Fruit fly (Drosophila melanogaster) whole organism, adult: ENCODE results near the gene scaf6.

Experiments used
- CG11617 ChIP-seq: fragments of 200-800 bp; sonication (Bioruptor generic); optimal IDR thresholded peaks from 2 replicates; lab custom pipeline; 2017; ENCODE audit warnings: mild to moderate bottlenecking, missing biosample characterization, missing genetic modification reagents, missing genetic modification characterization
- CG12768 ChIP-seq: fragments of 200-800 bp; sonication (Bioruptor generic); optimal IDR thresholded peaks from 2 replicates; lab custom pipeline; 2017; ENCODE audit warnings: missing biosample characterization, missing genetic modification characterization, mild to moderate bottlenecking, moderate library complexity, missing genetic modification reagents
- CG14711 ChIP-seq: fragments of 200-800 bp; sonication (Bioruptor generic); optimal IDR thresholded peaks from 2 replicates; lab custom pipeline; 2018; ENCODE audit warnings: missing biosample characterization, mild to moderate bottlenecking, missing genetic modification characterization, moderate library complexity
- CG1620 ChIP-seq: fragments of 200-800 bp; sonication (Bioruptor generic); optimal IDR thresholded peaks from 2 replicates; lab custom pipeline; 2016; ENCODE audit warnings: missing biosample characterization, missing genetic modification characterization
- CG33017 ChIP-seq: fragments of 200-800 bp; sonication (Bioruptor generic); optimal IDR thresholded peaks from 2 replicates; lab custom pipeline; 2018; ENCODE audit warnings: missing biosample characterization, mild to moderate bottlenecking, missing genetic modification characterization, moderate library complexity
- CG5204 ChIP-seq: fragments of 200-800 bp; sonication (Bioruptor generic); optimal IDR thresholded peaks from 2 replicates; lab custom pipeline; 2016; ENCODE audit warnings: missing biosample characterization, missing genetic modification characterization
- CG7045 ChIP-seq: fragments of 200-800 bp; sonication (Bioruptor generic); optimal IDR thresholded peaks from 2 replicates; lab custom pipeline; 2017; ENCODE audit warnings: missing biosample characterization, mild to moderate bottlenecking, missing genetic modification characterization
- CG7101 ChIP-seq: fragments of 200-800 bp; sonication (Bioruptor generic); optimal IDR thresholded peaks from 2 replicates; lab custom pipeline; 2018; ENCODE audit warnings: missing biosample characterization, mild to moderate bottlenecking, missing genetic modification characterization, moderate library complexity
- Clk ChIP-seq: fragments of 200-800 bp; sonication (Bioruptor generic); optimal IDR thresholded peaks from 2 replicates; lab custom pipeline; 2017; ENCODE audit warnings: missing biosample characterization, missing genetic modification characterization
- Crg-1 ChIP-seq: fragments of 200-800 bp; sonication (Bioruptor generic); optimal IDR thresholded peaks from 2 replicates; lab custom pipeline; 2016; ENCODE audit warnings: missing biosample characterization, missing genetic modification characterization
- Hr96 ChIP-seq: fragments of 200-800 bp; sonication (Bioruptor generic); optimal IDR thresholded peaks from 2 replicates; lab custom pipeline; 2016; ENCODE audit warnings: missing biosample characterization, missing genetic modification characterization
- Mnt ChIP-seq: fragments of 200-800 bp; sonication (Bioruptor generic); optimal IDR thresholded peaks from 2 replicates; lab custom pipeline; 2016; ENCODE audit warnings: missing biosample characterization, mild to moderate bottlenecking, missing genetic modification characterization
- bab1 ChIP-seq: fragments of 200-800 bp; sonication (Bioruptor generic); optimal IDR thresholded peaks from 3 replicates; lab custom pipeline; 2019; ENCODE audit warnings: missing biosample characterization, mild to moderate bottlenecking, missing genetic modification characterization, moderate library complexity
- cic ChIP-seq: fragments of 200-800 bp; sonication (Bioruptor generic); optimal IDR thresholded peaks from 2 replicates; lab custom pipeline; 2017; ENCODE audit warnings: missing biosample characterization, mild to moderate bottlenecking, missing genetic modification characterization, moderate library complexity
- cnc ChIP-seq, 2 experiments: fragments of >200 bp; optimal IDR thresholded peaks; 2 replicates each; lab custom pipeline; 2017
- kay ChIP-seq: fragments of 200-800 bp; sonication (Bioruptor generic); peaks from one replicate; lab custom pipeline; 2016; ENCODE audit warnings: missing biosample characterization, missing genetic modification characterization, borderline replicate concordance
- ovo ChIP-seq: fragments of 200-800 bp; sonication (Bioruptor generic); optimal IDR thresholded peaks from 2 replicates; lab custom pipeline; 2016; ENCODE audit warnings: missing biosample characterization, missing genetic modification characterization
- pad ChIP-seq: fragments of 200-800 bp; sonication (Bioruptor generic); optimal IDR thresholded peaks from 3 replicates; lab custom pipeline; 2017; ENCODE audit warnings: missing biosample characterization, missing genetic modification characterization, mild to moderate bottlenecking, moderate library complexity, missing genetic modification reagents
- tj ChIP-seq: fragments of 200-800 bp; sonication (Bioruptor generic); optimal IDR thresholded peaks from 3 replicates; lab custom pipeline; 2017; ENCODE audit warnings: missing biosample characterization, mild to moderate bottlenecking, missing genetic modification characterization, moderate library complexity
- toe ChIP-seq: fragments of 200-800 bp; sonication (Bioruptor generic); optimal IDR thresholded peaks from 2 replicates; lab custom pipeline; 2016; ENCODE audit warnings: missing biosample characterization, missing genetic modification characterization

Gene scaf6

dm6 chr3L:17044799-17045198 is 2.4 kb upstream of the scaf6 start, which contains the start of gene Pop5:
Gene Pop5, minus strand, starts transcription at chr3L:17045038.
- TF ChIP-seq Mnt = peak; percentile 8
- TF ChIP-seq ovo = no peak
- TF ChIP-seq cnc (optimal IDR thresholded peaks at IDR 0.05; lab: Kevin White, UChicago) = no peak
- peak; percentile 39 for TF ChIP-seq CG7101 (tag; lab: Kevin White, UChicago)
- TF ChIP-seq Crg-1 (GFP tag; lab: Kevin White, UChicago) = peak; percentile 68
- TF ChIP-seq CG1620 (GFP tag; lab: Kevin White, UChicago) = peak; percentile 8
- no peak for TF ChIP-seq CG12768 (GFP tag; lab: Kevin White, UChicago)
- no peak for TF ChIP-seq CG7045 (GFP tag; lab: Kevin White, UChicago)
- peak; percentile 1 for TF ChIP-seq CG14711 (tag; lab: Kevin White, UChicago)
- TF ChIP-seq bab1 = peak; percentile 64
- peak; percentile 29 for TF ChIP-seq CG11617 (GFP tag; lab: Kevin White, UChicago)

dm6 chr3L:17035492-17035891 is 6.9 kb downstream of the scaf6 start, which contains the start of gene beg:
Gene beg, plus strand, starts transcription at chr3L:17035668.
- TF ChIP-seq Crg-1 (GFP tag; lab: Kevin White, UChicago) = no peak
- no peak for TF ChIP-seq CG1620 (GFP tag; lab: Kevin White, UChicago)
- no peak for TF ChIP-seq Mnt
- no peak for TF ChIP-seq pad (GFP tag; lab: Kevin White, UChicago)
- no peak for TF ChIP-seq ovo
- no peak for TF ChIP-seq bab1

dm6 chr3L:17033309-17033708 is 9.1 kb downstream of the scaf6 start:
- TF ChIP-seq CG11617 (GFP tag; lab: Kevin White, UChicago) (no peak), Crg-1 (GFP tag; lab: Kevin White, UChicago) (no peak), pad (GFP tag; lab: Kevin White, UChicago) (no peak), CG1620 (GFP tag; lab: Kevin White, UChicago) (no peak), ovo (no peak)

dm6 chr3L:17031971-17032370 is 10.4 kb downstream of the scaf6 start, which contains the start of gene Ilp8:
Gene Ilp8, minus strand, starts transcription at chr3L:17032080.
- TF ChIP-seq CG11617 (GFP tag; lab: Kevin White, UChicago) (no peak), pad (GFP tag; lab: Kevin White, UChicago) (no peak), Clk (GFP tag; lab: Kevin White, UChicago) (no peak), CG12768 (GFP tag; lab: Kevin White, UChicago) (no peak), CG5204 (GFP tag; lab: Kevin White, UChicago) (no peak), cic (GFP tag; lab: Kevin White, UChicago) (no peak), Hr96 (no peak), toe (GFP tag; lab: Kevin White, UChicago) (no peak)

dm6 chr3L:17027310-17027709 is 15.1 kb downstream of the scaf6 start, which contains the start of gene CG7730:
Gene CG7730, plus strand, starts transcription at chr3L:17027515.
- TF ChIP-seq CG12768 (GFP tag; lab: Kevin White, UChicago) = no peak

- TF ChIP-seq Mnt = no peak
- no peak for TF ChIP-seq cic (GFP tag; lab: Kevin White, UChicago)
- no peak for TF ChIP-seq CG7045 (GFP tag; lab: Kevin White, UChicago)
Observed at dm6 chr3L:17024095-17024639, 18.2 kb downstream of the scaf6 start, which contains the start of gene Fit2. Gene Fit2, plus strand, starts transcription at chr3L:17024328.

- TF ChIP-seq Crg-1 (GFP tag; lab: Kevin White, UChicago) (no peak), pad (GFP tag; lab: Kevin White, UChicago) (no peak), tj (GFP tag; lab: Kevin White, UChicago) (no peak), CG7101 (tag; lab: Kevin White, UChicago) (no peak), CG11617 (GFP tag; lab: Kevin White, UChicago) (no peak), CG1620 (GFP tag; lab: Kevin White, UChicago) (no peak), cnc (optimal IDR thresholded peaks at IDR 0.05; lab: Kevin White, UChicago) (no peak), Hr96 (no peak), ovo (no peak), CG5204 (GFP tag; lab: Kevin White, UChicago) (no peak), CG12768 (GFP tag; lab: Kevin White, UChicago) (no peak), CG14711 (tag; lab: Kevin White, UChicago) (no peak)
Observed at dm6 chr3L:17023641-17024040, 18.7 kb downstream of the scaf6 start, which contains the start of gene a10. Gene a10, minus strand, starts transcription at chr3L:17023741.

dm6 chr3L:17022756-17023155 is 19.6 kb downstream of the scaf6 start, which contains the start of gene CG6652:
Gene CG6652, minus strand, starts transcription at chr3L:17022856.
- no peak for TF ChIP-seq CG33017
- no peak for TF ChIP-seq toe (GFP tag; lab: Kevin White, UChicago)
- no peak for TF ChIP-seq Mnt
- no peak for TF ChIP-seq kay (GFP tag; lab: Kevin White, UChicago)
- no peak for TF ChIP-seq CG14711 (tag; lab: Kevin White, UChicago)
- TF ChIP-seq bab1 = no peak
- TF ChIP-seq cic (GFP tag; lab: Kevin White, UChicago) = no peak
